Fruit fly (Drosophila melanogaster) whole organism, embryonic: ENCODE results near the gene tws.

Experiments used
- Atf-2 ChIP-seq: fragments of 200-800 bp; sonication (Bioruptor generic); optimal IDR thresholded peaks from 2 replicates; lab custom pipeline; 2016; ENCODE audit warnings: missing biosample characterization, missing genetic modification characterization
- Awh ChIP-seq: fragments of 200-800 bp; sonication (Bioruptor generic); IDR thresholded peaks from 2 replicates; pipeline ENCODE4, ENCODE4 v1.3.6; 2022; ENCODE audit warnings: missing biosample characterization, missing genetic modification characterization
- Blimp-1 ChIP-seq: fragments of 200-800 bp; sonication (Bioruptor generic); optimal IDR thresholded peaks from 3 replicates; lab custom pipeline; 2018; ENCODE audit warnings: missing biosample characterization, missing genetic modification characterization, mild to moderate bottlenecking, moderate library complexity, missing genetic modification reagents
- BtbVII ChIP-seq: fragments of 200-800 bp; sonication (Bioruptor generic); optimal IDR thresholded peaks from 3 replicates; lab custom pipeline; 2017; ENCODE audit warnings: missing biosample characterization, mild to moderate bottlenecking, missing genetic modification characterization
- CG11093 ChIP-seq: fragments of 200-800 bp; sonication (Bioruptor generic); IDR thresholded peaks from 3 replicates; pipeline ENCODE4 v1.3.6; 2022; ENCODE audit warnings: missing biosample characterization, missing genetic modification characterization
- CG12104 ChIP-seq: fragments of 200-800 bp; sonication (Bioruptor generic); optimal IDR thresholded peaks from 3 replicates; lab custom pipeline; 2016; ENCODE audit warnings: missing biosample characterization, missing genetic modification characterization
- CG12299 ChIP-seq: fragments of 200-800 bp; sonication (Bioruptor generic); optimal IDR thresholded peaks from 2 replicates; lab custom pipeline; 2018; ENCODE audit warnings: missing biosample characterization, mild to moderate bottlenecking, missing genetic modification characterization
- CG14014 ChIP-seq: fragments of 200-800 bp; sonication (Bioruptor generic); IDR thresholded peaks from 2 replicates; pipeline ENCODE4 v1.3.6; 2022; ENCODE audit warnings: missing biosample characterization, missing genetic modification characterization
- CG16813 ChIP-seq: fragments of 200-800 bp; sonication (Bioruptor generic); IDR thresholded peaks from 3 replicates; pipeline ENCODE4 v1.3.6; 2022; ENCODE audit warnings: missing biosample characterization, missing genetic modification characterization; ENCODE audit not compliant: partially characterized antibody
- CG16863 ChIP-seq: fragments of 200-800 bp; sonication (Bioruptor generic); optimal IDR thresholded peaks from 3 replicates; lab custom pipeline; 2016; ENCODE audit warnings: missing biosample characterization, missing genetic modification characterization
- CG17385 ChIP-seq: fragments of 200-800 bp; sonication (Bioruptor generic); optimal IDR thresholded peaks from 3 replicates; lab custom pipeline; 2018; ENCODE audit warnings: missing biosample characterization, mild to moderate bottlenecking, missing genetic modification characterization
- CG2202 ChIP-seq: fragments of 200-800 bp; sonication (Bioruptor generic); optimal IDR thresholded peaks from 2 replicates; lab custom pipeline; 2018; ENCODE audit warnings: missing biosample characterization, mild to moderate bottlenecking, missing genetic modification characterization
- CG2712 ChIP-seq: fragments of 200-800 bp; optimal IDR thresholded peaks from 3 replicates; lab custom pipeline; 2019; ENCODE audit warnings: missing biosample characterization, mild to moderate bottlenecking, missing genetic modification characterization, moderate library complexity
- CG32532 ChIP-seq: fragments of 200-800 bp; sonication (Bioruptor generic); IDR thresholded peaks from 2 replicates; pipeline ENCODE4 v1.3.6; 2022; ENCODE audit warnings: missing biosample characterization, missing genetic modification characterization
- CG34376 ChIP-seq: fragments of 200-800 bp; sonication (Bioruptor generic); optimal IDR thresholded peaks from 2 replicates; lab custom pipeline; 2018; ENCODE audit warnings: missing biosample characterization, mild to moderate bottlenecking, missing genetic modification characterization
- CG5953 ChIP-seq: fragments of 200-800 bp; sonication (Bioruptor generic); IDR thresholded peaks from 2 replicates; pipeline ENCODE4 v1.3.6; 2022; ENCODE audit warnings: missing biosample characterization, missing genetic modification characterization
- CG6254 ChIP-seq: fragments of 200-800 bp; sonication (Bioruptor generic); optimal IDR thresholded peaks from 3 replicates; lab custom pipeline; 2017; ENCODE audit warnings: mild to moderate bottlenecking, missing biosample characterization, missing genetic modification reagents, missing genetic modification characterization
- CG7556 ChIP-seq: fragments of 200-800 bp; sonication (Bioruptor generic); optimal IDR thresholded peaks from 2 replicates; lab custom pipeline; 2017; ENCODE audit warnings: missing biosample characterization, mild to moderate bottlenecking, missing genetic modification characterization
- D ChIP-seq, 2 experiments: fragments of 200-800 bp in 1 of 2; fragments of >200 bp in 1 of 2; sonication (Bioruptor generic) in 1 of 2; optimal IDR thresholded peaks; 2 replicates in 1 of 2; 3 replicates in 1 of 2; lab custom pipeline; 2017; ENCODE audit warnings: mild to moderate bottlenecking in 1 of 2, missing biosample characterization in 1 of 2, missing genetic modification characterization in 1 of 2, missing genetic modification reagents in 1 of 2
- ERR ChIP-seq: fragments of 200-800 bp; sonication (Bioruptor generic); optimal IDR thresholded peaks from 2 replicates; lab custom pipeline; 2016; ENCODE audit warnings: missing biosample characterization, missing genetic modification characterization
- Fer3 ChIP-seq: fragments of 200-800 bp; sonication (Bioruptor generic); optimal IDR thresholded peaks from 2 replicates; lab custom pipeline; 2018; ENCODE audit warnings: missing biosample characterization, mild to moderate bottlenecking, missing genetic modification characterization, moderate library complexity
- GATAe ChIP-seq: fragments of 200-800 bp; sonication (Bioruptor generic); conservative IDR thresholded peaks from 2 replicates; pipeline ENCODE4 v1.3.6; 2022; ENCODE audit warnings: missing biosample characterization, missing genetic modification characterization
- H15 ChIP-seq: fragments of 200-800 bp; sonication (Bioruptor generic); IDR thresholded peaks from 3 replicates; pipeline ENCODE4 v1.3.6; 2022; ENCODE audit warnings: missing biosample characterization, missing genetic modification characterization
- Opbp ChIP-seq: fragments of 200-800 bp; sonication (Bioruptor generic); IDR thresholded peaks from 3 replicates; pipeline ENCODE4 v1.3.6; 2022; ENCODE audit warnings: missing biosample characterization, missing genetic modification characterization; ENCODE audit not compliant: partially characterized antibody
- PHDP ChIP-seq: fragments of 200-800 bp; sonication (Bioruptor generic); optimal IDR thresholded peaks from 3 replicates; lab custom pipeline; 2018; ENCODE audit warnings: missing biosample characterization, mild to moderate bottlenecking, missing genetic modification characterization, moderate library complexity
- Poxn ChIP-seq: fragments of 200-800 bp; sonication (Bioruptor generic); IDR thresholded peaks from 2 replicates; pipeline ENCODE4 v1.3.6; 2022; ENCODE audit warnings: missing biosample characterization, missing genetic modification characterization
- Sin3A ChIP-seq: fragments of >200 bp; optimal IDR thresholded peaks from 2 replicates; lab custom pipeline; 2018
- Sox102F ChIP-seq: fragments of 200-800 bp; sonication (Bioruptor generic); optimal IDR thresholded peaks from 2 replicates; lab custom pipeline; 2018; ENCODE audit warnings: missing biosample characterization, mild to moderate bottlenecking, missing genetic modification characterization, moderate library complexity
- YL-1 ChIP-seq: fragments of 200-800 bp; sonication (Bioruptor generic); optimal IDR thresholded peaks from 3 replicates; lab custom pipeline; 2017; ENCODE audit warnings: missing biosample characterization, mild to moderate bottlenecking, missing genetic modification characterization
- amos ChIP-seq: fragments of 200-800 bp; sonication (Bioruptor generic); IDR thresholded peaks from 2 replicates; pipeline ENCODE4 v1.3.6; 2022; ENCODE audit warnings: missing biosample characterization, missing genetic modification characterization; ENCODE audit not compliant: partially characterized antibody
- ase ChIP-seq: fragments of 200-800 bp; sonication (Bioruptor generic); IDR thresholded peaks from 3 replicates; pipeline ENCODE4 v1.3.6; 2022; ENCODE audit warnings: missing biosample characterization, missing genetic modification characterization
- az2 ChIP-seq: fragments of 200-800 bp; sonication (Bioruptor generic); optimal IDR thresholded peaks from 3 replicates; lab custom pipeline; 2016; ENCODE audit warnings: missing biosample characterization, missing genetic modification characterization
- cato ChIP-seq: fragments of 200-800 bp; sonication (Bioruptor generic); optimal IDR thresholded peaks from 2 replicates; lab custom pipeline; 2016; ENCODE audit warnings: missing biosample characterization, missing genetic modification characterization, borderline replicate concordance
- chif ChIP-seq, 2 experiments: fragments of 200-800 bp; sonication (Bioruptor generic); optimal IDR thresholded peaks; 3 replicates each; lab custom pipeline; 2016; ENCODE audit warnings: missing biosample characterization in 2 of 2, missing genetic modification characterization in 2 of 2
- cwo ChIP-seq: fragments of 200-800 bp; sonication (Bioruptor generic); optimal IDR thresholded peaks from 3 replicates; lab custom pipeline; 2017; ENCODE audit warnings: missing biosample characterization, missing genetic modification characterization, mild to moderate bottlenecking, moderate library complexity, missing genetic modification reagents
- fu2 ChIP-seq: fragments of 200-800 bp; sonication (Bioruptor generic); optimal IDR thresholded peaks from 2 replicates; lab custom pipeline; 2016; ENCODE audit warnings: missing biosample characterization, missing genetic modification characterization
- gce ChIP-seq: fragments of 200-800 bp; sonication (Bioruptor generic); IDR thresholded peaks from 3 replicates; pipeline ENCODE4 v1.3.6; 2022; ENCODE audit warnings: missing biosample characterization, missing genetic modification characterization
- lola ChIP-seq, 3 experiments: fragments of >200 bp in 2 of 3; fragments of 200-800 bp in 1 of 3; sonication (Bioruptor generic) in 1 of 3; optimal IDR thresholded peaks; 2 replicates each; lab custom pipeline; 2017 to 2019; ENCODE audit warnings: missing biosample characterization in 3 of 3, missing genetic modification characterization in 3 of 3, mild to moderate bottlenecking in 1 of 3, moderate library complexity in 1 of 3
- pfk ChIP-seq: fragments of 200-800 bp; sonication (Bioruptor generic); optimal IDR thresholded peaks from 2 replicates; lab custom pipeline; 2018; ENCODE audit warnings: missing biosample characterization, mild to moderate bottlenecking, missing genetic modification characterization, moderate library complexity
- pho ChIP-seq: fragments of 200-800 bp; sonication (Bioruptor generic); optimal IDR thresholded peaks from 2 replicates; lab custom pipeline; 2016; ENCODE audit warnings: missing biosample characterization, missing genetic modification characterization
- psq ChIP-seq: fragments of 200-800 bp; sonication (Bioruptor generic); optimal IDR thresholded peaks from 2 replicates; lab custom pipeline; 2017; ENCODE audit warnings: missing biosample characterization, missing genetic modification characterization
- sima ChIP-seq: fragments of 200-800 bp; sonication (Bioruptor generic); optimal IDR thresholded peaks from 2 replicates; lab custom pipeline; 2016; ENCODE audit warnings: missing biosample characterization, missing genetic modification characterization
- sr ChIP-seq: fragments of 200-800 bp; sonication (Bioruptor generic); IDR thresholded peaks from 3 replicates; pipeline ENCODE4 v1.3.6; 2022; ENCODE audit warnings: missing biosample characterization, missing genetic modification characterization
- sug ChIP-seq: fragments of 200-800 bp; optimal IDR thresholded peaks from 2 replicates; lab custom pipeline; 2019; ENCODE audit warnings: missing biosample characterization, mild to moderate bottlenecking, missing genetic modification characterization, moderate library complexity
- tgo ChIP-seq: fragments of 200-800 bp; sonication (Bioruptor generic); IDR thresholded peaks from 3 replicates; pipeline ENCODE4 v1.3.6; 2022; ENCODE audit warnings: missing biosample characterization, missing genetic modification characterization
- tll ChIP-seq, 2 experiments: fragments of 200-800 bp in 1 of 2; fragments of >200 bp in 1 of 2; sonication (Bioruptor generic) in 1 of 2; optimal IDR thresholded peaks; 2 replicates each; lab custom pipeline; 2017 to 2019; ENCODE audit warnings: missing biosample characterization in 2 of 2, missing genetic modification characterization in 2 of 2, mild to moderate bottlenecking in 1 of 2, moderate library complexity in 1 of 2
- tx ChIP-seq: fragments of 200-800 bp; sonication (Bioruptor generic); optimal IDR thresholded peaks from 2 replicates; lab custom pipeline; 2016; ENCODE audit warnings: missing biosample characterization, missing genetic modification characterization

Gene tws

dm6 chr3R:10144103-10144998, 4.8 kb upstream of the tws start, which contains the start of the genes TAF1B and Invadolysin (continued):
- TF ChIP-seq Atf-2 (GFP tag; lab: Kevin White, UChicago) (no peak), chif (GFP tag; optimal IDR thresholded peaks at IDR 0.05; lab: Kevin White, UChicago) (peak in 1 of 2 experiments; percentile 45), cwo (no peak), CG2712 (tag; lab: Kevin White, UChicago) (peak; percentile 69), H15 (peak; percentile 25; the same call in 1 of the 3 replicates), CG6254 (GFP tag; lab: Kevin White, UChicago) (peak; percentile 45), tll (GFP tag; optimal IDR thresholded peaks at IDR 0.05; lab: Kevin White, UChicago) (no peak), CG16813 (GFP tag; lab: Robert Waterston, UW) (peak; percentile 91), sug (tag; lab: Kevin White, UChicago) (peak; percentile 48), CG7556 (GFP tag; lab: Kevin White, UChicago) (peak; percentile 45), BtbVII (GFP tag; lab: Kevin White, UChicago) (peak; percentile 16), CG34376 (GFP tag; lab: Kevin White, UChicago) (peak; percentile 5), Fer3 (tag; lab: Kevin White, UChicago) (peak; percentile 47), ase (GFP tag; lab: Robert Waterston, UW) (no peak; the same call in 2 of the 3 replicates), sima (GFP tag; lab: Kevin White, UChicago) (no peak), CG16863 (GFP tag; lab: Kevin White, UChicago) (no peak), pho (GFP tag; lab: Kevin White, UChicago) (no peak), CG12104 (GFP tag; lab: Kevin White, UChicago) (peak; percentile 13), amos (GFP tag; lab: Robert Waterston, UW) (peak; percentile 95), CG5953 (no peak), Sin3A (lab: Kevin White, UChicago) (peak; percentile 38), lola (GFP tag; optimal IDR thresholded peaks at IDR 0.05; lab: Kevin White, UChicago) (peak in 1 of 3 experiments; percentile 33), CG11093 (GFP tag; lab: Robert Waterston, UW) (no peak), fu2 (GFP tag; lab: Kevin White, UChicago) (no peak), CG17385 (peak; percentile 12), CG2202 (tag; lab: Kevin White, UChicago) (no peak), YL-1 (GFP tag; lab: Kevin White, UChicago) (peak; percentile 67), Sox102F (GFP tag; lab: Kevin White, UChicago) (peak; percentile 60), Poxn (GFP tag; lab: Robert Waterston, UW) (no peak), PHDP (peak; percentile 29), CG14014 (GFP tag; lab: Robert Waterston, UW) (0 out of 2 replicates have a peak, but pooled peaks have one; percentile 30), sr (peak; percentile 60; the same call in 2 of the 3 replicates), tgo (GFP tag; lab: Robert Waterston, UW) (peak; percentile 43; the same call in 2 of the 3 replicates), az2 (peak; percentile 44), pfk (no peak), tx (GFP tag; lab: Kevin White, UChicago) (no peak), Awh (GFP tag; lab: Robert Waterston, UW) (no peak), CG12299 (no peak), CG32532 (GFP tag; lab: Robert Waterston, UW) (peak; percentile 54), cato (GFP tag; lab: Kevin White, UChicago) (peak; percentile 9), Opbp (GFP tag; lab: Robert Waterston, UW) (peak; percentile 93), D (optimal IDR thresholded peaks at IDR 0.05; lab: Kevin White, UChicago) (peak; percentile 72), D (GFP tag; optimal IDR thresholded peaks at IDR 0.05; lab: Kevin White, UChicago) (no peak), Blimp-1 (GFP tag; lab: Kevin White, UChicago) (peak; percentile 36), gce (GFP tag; lab: Robert Waterston, UW) (no peak), ERR (GFP tag; lab: Kevin White, UChicago) (peak; percentile 56), GATAe (GFP tag; lab: Robert Waterston, UW) (no peak), psq (no peak)
